Worm (Caenorhabditis elegans) whole organism, young adult: Measurements from ENCODE around the gene K03H1.12.

Source experiments
- B0035.1 ChIP-seq: sonication (generic microtip); optimal IDR thresholded peaks from 2 replicates; lab custom pipeline; 2016; ENCODE audit warnings: missing genetic modification characterization, mild to moderate bottlenecking, missing compliant biosample characterization, missing genotype, missing genetic modification reagents
- F10E7.11 ChIP-seq: sonication (generic microtip); optimal IDR thresholded peaks from 2 replicates; lab custom pipeline; 2017; ENCODE audit warnings: mild to moderate bottlenecking, missing genetic modification characterization, moderate library complexity, missing compliant biosample characterization
- F57C9.4 ChIP-seq: sonication (generic microtip); optimal IDR thresholded peaks from 2 replicates; lab custom pipeline; 2017; ENCODE audit warnings: mild to moderate bottlenecking, missing genetic modification characterization, missing compliant biosample characterization
- K12H6.12 ChIP-seq: fragments of 200-800 bp; sonication (Bioruptor generic); optimal IDR thresholded peaks from 2 replicates; lab custom pipeline; 2018; ENCODE audit warnings: mild to moderate bottlenecking, missing genetic modification characterization, missing compliant biosample characterization
- T07F8.4 ChIP-seq: sonication (generic microtip); optimal IDR thresholded peaks from 2 replicates; lab custom pipeline; 2016; ENCODE audit warnings: mild to moderate bottlenecking, missing genetic modification characterization, moderate library complexity, missing compliant biosample characterization
- T26A5.8 ChIP-seq: sonication (generic microtip); optimal IDR thresholded peaks from 2 replicates; lab custom pipeline; 2016; ENCODE audit warnings: missing genetic modification characterization, missing compliant biosample characterization
- akir-1 ChIP-seq: fragments of 200-800 bp; sonication (Bioruptor generic); optimal IDR thresholded peaks from 2 replicates; lab custom pipeline; 2018; ENCODE audit warnings: mild to moderate bottlenecking, missing genetic modification characterization, moderate library complexity, missing compliant biosample characterization
- ama-1 ChIP-seq, 3 experiments: fragments of 150-350 bp in 1 of 3; sonication (generic microtip) in 2 of 3; optimal IDR thresholded peaks; 2 replicates each; lab custom pipeline; 2014 to 2018; ENCODE audit warnings: missing biosample characterization in 2 of 3, missing genetic modification characterization in 2 of 3, missing genetic modification reagents in 2 of 3
- attf-6 ChIP-seq: fragments of 200-800 bp; sonication (Bioruptor generic); IDR thresholded peaks from 2 replicates; pipeline ENCODE4 v1.3.6; 2022; ENCODE audit warnings: missing genetic modification reagents, missing genetic modification characterization, missing compliant biosample characterization
- bed-2 ChIP-seq: fragments of 200-800 bp; sonication (Bioruptor generic); IDR thresholded peaks from 2 replicates; pipeline ENCODE4 v1.3.6; 2022; ENCODE audit warnings: missing genetic modification reagents, missing genetic modification characterization, missing compliant biosample characterization
- die-1 ChIP-seq: sonication (generic microtip); optimal IDR thresholded peaks from 2 replicates; lab custom pipeline; 2016; ENCODE audit warnings: missing genotype, mild to moderate bottlenecking, missing genetic modification characterization, missing compliant biosample characterization
- egl-44 ChIP-seq: fragments of 200-800 bp; sonication (Bioruptor generic); IDR thresholded peaks from 2 replicates; pipeline ENCODE4 v1.3.6; 2022; ENCODE audit warnings: missing genetic modification reagents, missing genetic modification characterization, missing compliant biosample characterization
- fkh-3 ChIP-seq: sonication (generic microtip); optimal IDR thresholded peaks from 2 replicates; lab custom pipeline; 2016; ENCODE audit warnings: mild to moderate bottlenecking, missing genetic modification characterization, missing compliant biosample characterization
- gei-17 ChIP-seq: fragments of 200-800 bp; sonication (Bioruptor generic); optimal IDR thresholded peaks from 2 replicates; lab custom pipeline; 2018; ENCODE audit warnings: mild to moderate bottlenecking, missing genetic modification characterization, missing compliant biosample characterization
- hlh-26 ChIP-seq: fragments of 200-800 bp; sonication (Bioruptor generic); conservative IDR thresholded peaks from 2 replicates; pipeline ENCODE4 v1.3.6; 2022; ENCODE audit warnings: missing genetic modification reagents, missing genetic modification characterization, missing compliant biosample characterization
- hmg-20 ChIP-seq: fragments of 200-800 bp; sonication (Bioruptor generic); IDR thresholded peaks from 2 replicates; pipeline ENCODE4 v1.3.6; 2022; ENCODE audit warnings: missing genetic modification reagents, missing genetic modification characterization, missing compliant biosample characterization
- lag-1 ChIP-seq: fragments of 200-800 bp; sonication (Bioruptor generic); IDR thresholded peaks from 2 replicates; pipeline ENCODE4 v1.3.6; 2022; ENCODE audit warnings: missing genetic modification reagents, missing genetic modification characterization, missing compliant biosample characterization
- let-526 ChIP-seq: fragments of 200-800 bp; sonication (Bioruptor generic); IDR thresholded peaks from 2 replicates; pipeline ENCODE4 v1.3.6; 2022; ENCODE audit warnings: missing genetic modification reagents, missing genetic modification characterization, missing compliant biosample characterization
- let-607 ChIP-seq, 2 experiments: fragments of 200-800 bp in 1 of 2; sonication (Bioruptor generic) in 1 of 2; sonication (generic microtip) in 1 of 2; optimal IDR thresholded peaks; 2 replicates each; lab custom pipeline; 2016 to 2018; ENCODE audit warnings: mild to moderate bottlenecking in 2 of 2, missing compliant biosample characterization in 2 of 2, missing genetic modification characterization in 2 of 2, moderate library complexity in 2 of 2, missing genotype in 1 of 2
- lin-26 ChIP-seq: fragments of 200-800 bp; sonication (Bioruptor generic); IDR thresholded peaks from 2 replicates; pipeline ENCODE4 v1.3.6; 2022; ENCODE audit warnings: missing genetic modification reagents, missing genetic modification characterization, missing compliant biosample characterization
- madf-6 ChIP-seq: fragments of 200-800 bp; sonication (Bioruptor generic); IDR thresholded peaks from 2 replicates; pipeline ENCODE4 v1.3.6; 2022; ENCODE audit warnings: missing genetic modification reagents, missing genetic modification characterization, missing compliant biosample characterization
- madf-8 ChIP-seq: fragments of 200-800 bp; sonication (Bioruptor generic); conservative IDR thresholded peaks from 2 replicates; pipeline ENCODE4 v1.3.6; 2022; ENCODE audit warnings: missing genetic modification reagents, missing genetic modification characterization, missing compliant biosample characterization
- mcd-1 ChIP-seq: fragments of 200-800 bp; sonication (Bioruptor generic); IDR thresholded peaks from 2 replicates; pipeline ENCODE4 v1.3.6; 2022; ENCODE audit warnings: missing genetic modification reagents, missing genetic modification characterization, missing compliant biosample characterization
- mel-28 ChIP-seq: sonication (generic microtip); optimal IDR thresholded peaks from 2 replicates; lab custom pipeline; 2016; ENCODE audit warnings: borderline replicate concordance, mild to moderate bottlenecking, missing genetic modification characterization, missing compliant biosample characterization
- mes-4 ChIP-seq: sonication (generic microtip); optimal IDR thresholded peaks from 2 replicates; lab custom pipeline; 2016; ENCODE audit warnings: missing genotype, missing genetic modification characterization, missing compliant biosample characterization
- nhr-120 ChIP-seq: fragments of 200-800 bp; sonication (Bioruptor generic); IDR thresholded peaks from 2 replicates; pipeline ENCODE4 v1.3.6; 2022; ENCODE audit warnings: missing genetic modification characterization, missing compliant biosample characterization
- nhr-27 ChIP-seq: fragments of 200-800 bp; sonication (Bioruptor generic); optimal IDR thresholded peaks from 2 replicates; lab custom pipeline; 2018; ENCODE audit warnings: mild to moderate bottlenecking, missing genetic modification characterization, moderate library complexity, missing compliant biosample characterization
- pbrm-1 ChIP-seq: fragments of 200-800 bp; sonication (Bioruptor generic); IDR thresholded peaks from 2 replicates; pipeline ENCODE4 v1.3.6; 2022; ENCODE audit warnings: missing genetic modification reagents, missing genetic modification characterization, missing compliant biosample characterization
- repo-1 ChIP-seq: sonication (generic microtip); optimal IDR thresholded peaks from 2 replicates; lab custom pipeline; 2017; ENCODE audit warnings: mild to moderate bottlenecking, missing genetic modification characterization, missing compliant biosample characterization
- sdz-38 ChIP-seq: sonication (generic microtip); optimal IDR thresholded peaks from 2 replicates; lab custom pipeline; 2016; ENCODE audit warnings: missing genotype, missing genetic modification characterization, missing compliant biosample characterization
- snpc-1.1 ChIP-seq: sonication (generic microtip); optimal IDR thresholded peaks from 2 replicates; lab custom pipeline; 2017; ENCODE audit warnings: missing genetic modification characterization, mild to moderate bottlenecking, missing compliant biosample characterization, antibody characterized with exemption, moderate library complexity, missing genotype, missing genetic modification reagents; ENCODE audit not compliant: insufficient read depth
- snpc-3.4 ChIP-seq: sonication (generic microtip); optimal IDR thresholded peaks from 2 replicates; lab custom pipeline; 2017; ENCODE audit warnings: missing genetic modification characterization, mild to moderate bottlenecking, missing compliant biosample characterization, antibody characterized with exemption, moderate library complexity, missing genotype, missing genetic modification reagents
- somi-1 ChIP-seq: fragments of 200-800 bp; sonication (Bioruptor generic); optimal IDR thresholded peaks from 2 replicates; lab custom pipeline; 2018; ENCODE audit warnings: mild to moderate bottlenecking, missing genetic modification characterization, missing compliant biosample characterization
- sptf-2 ChIP-seq: fragments of 200-800 bp; sonication (Bioruptor generic); optimal IDR thresholded peaks from 2 replicates; lab custom pipeline; 2018; ENCODE audit warnings: mild to moderate bottlenecking, missing genetic modification characterization, missing compliant biosample characterization
- tlf-1 ChIP-seq: fragments of 200-800 bp; sonication (Bioruptor generic); optimal IDR thresholded peaks from 2 replicates; lab custom pipeline; 2018; ENCODE audit warnings: mild to moderate bottlenecking, missing genetic modification characterization, missing compliant biosample characterization
- unc-62 ChIP-seq: fragments of 150-350 bp; optimal IDR thresholded peaks from 2 replicates; lab custom pipeline; 2014; ENCODE audit warnings: missing biosample characterization, missing genetic modification reagents, missing genetic modification characterization
- xnd-1 ChIP-seq: sonication (generic microtip); optimal IDR thresholded peaks from 2 replicates; lab custom pipeline; 2016; ENCODE audit warnings: missing genotype, missing genetic modification reagents, missing genetic modification characterization, missing compliant biosample characterization
- ztf-3 ChIP-seq: fragments of 200-800 bp; sonication (Bioruptor generic); optimal IDR thresholded peaks from 2 replicates; lab custom pipeline; 2018; ENCODE audit warnings: mild to moderate bottlenecking, missing genetic modification characterization, missing compliant biosample characterization

Gene K03H1.12

DNA sequence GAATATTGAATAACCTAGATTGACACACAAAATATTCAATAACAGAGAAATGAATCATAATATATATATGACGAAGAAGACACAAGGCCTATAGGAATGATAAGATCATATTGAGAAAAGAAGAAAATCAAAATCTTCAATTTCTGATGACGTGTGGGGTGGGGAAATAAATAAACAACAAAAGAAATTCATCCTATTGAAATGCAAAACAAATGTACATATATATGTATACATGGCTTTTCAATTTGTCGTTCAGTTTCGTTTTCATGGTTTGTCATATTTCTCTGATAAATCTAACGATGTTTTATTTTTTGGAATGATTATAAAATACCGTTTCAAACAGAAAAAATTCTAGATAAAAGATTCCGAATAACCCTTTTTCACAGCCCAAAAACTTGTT lies 14.8 kb upstream of the K03H1.12 start, which contains the start of gene ttr-3:
ttr-3 (minus strand) TSS at position 101 of the 400 bp plus-strand sequence.
- TF ChIP-seq B0035.1 (no peak), mes-4 (no peak), K12H6.12 (tag; lab: Kevin White, UChicago) (no peak), T07F8.4 (tag; lab: Kevin White, UChicago) (no peak), madf-6 (GFP tag; lab: Robert Waterston, UW) (no peak), mcd-1 (GFP tag; lab: Robert Waterston, UW) (no peak), unc-62 (GFP tag; lab: Kevin White, UChicago) (no peak), bed-2 (GFP tag; lab: Robert Waterston, UW) (no peak), repo-1 (tag; lab: Kevin White, UChicago) (no peak), akir-1 (GFP tag; lab: Kevin White, UChicago) (no peak), T26A5.8 (tag; lab: Kevin White, UChicago) (no peak), xnd-1 (no peak), sdz-38 (tag; lab: Kevin White, UChicago) (no peak), lin-26 (GFP tag; lab: Robert Waterston, UW) (no peak), hlh-26 (no peak), ztf-3 (GFP tag; lab: Kevin White, UChicago) (no peak), pbrm-1 (no peak), snpc-1.1 (tag; lab: Kevin White, UChicago) (no peak), F10E7.11 (tag; lab: Kevin White, UChicago) (no peak)
- TF ChIP-seq, all 124 proteins: peak for 0

- TF ChIP-seq gei-17 (GFP tag; lab: Kevin White, UChicago) (no peak), lag-1 (GFP tag; lab: Robert Waterston, UW) (no peak), tlf-1 (GFP tag; lab: Kevin White, UChicago) (no peak), F57C9.4 (tag; lab: Kevin White, UChicago) (no peak), sptf-2 (no peak), egl-44 (GFP tag; lab: Robert Waterston, UW) (no peak), madf-8 (GFP tag; lab: Robert Waterston, UW) (no peak), somi-1 (GFP tag; lab: Kevin White, UChicago) (no peak), hlh-26 (no peak), snpc-3.4 (no peak), die-1 (tag; lab: Kevin White, UChicago) (no peak), attf-6 (GFP tag; lab: Robert Waterston, UW) (no peak), mel-28 (tag; lab: Kevin White, UChicago) (no peak), nhr-120 (no peak), nhr-27 (tag; lab: Kevin White, UChicago) (no peak), K12H6.12 (tag; lab: Kevin White, UChicago) (no peak), let-526 (GFP tag; lab: Robert Waterston, UW) (no peak), hmg-20 (GFP tag; lab: Robert Waterston, UW) (no peak), let-607 (tag; optimal IDR thresholded peaks at IDR 0.05; lab: Kevin White, UChicago) (no peak)
Measured at ce11 chrIII:9927378-9927777, 14.0 kb upstream of the K03H1.12 start, which contains the start of gene ttr-2. ttr-2 (plus strand) TSS chrIII:9927769.

DNA sequence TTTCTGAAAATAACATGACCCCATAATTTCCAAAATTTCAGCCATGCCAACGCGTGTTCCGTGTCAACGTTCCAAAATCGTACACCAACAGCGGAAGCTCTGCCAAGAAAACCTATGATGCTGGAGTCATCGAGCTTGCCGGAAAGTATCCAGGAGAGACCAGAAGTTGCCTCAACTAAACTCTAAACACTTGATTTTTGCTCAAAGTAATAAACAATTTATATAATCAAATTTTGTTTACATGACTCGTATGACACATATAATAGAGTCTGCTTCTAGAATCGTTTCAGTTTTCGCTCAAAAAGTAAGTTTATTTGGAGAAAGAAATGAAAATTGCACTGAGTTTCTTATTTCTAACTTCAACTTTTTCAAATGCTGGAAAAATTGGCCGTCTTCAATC lies 12.6 kb upstream of the K03H1.12 start, which contains the start of gene ttr-1:
ttr-1 (plus strand) TSS at position 301 of the 400 bp plus-strand sequence.
- TF ChIP-seq ama-1 (optimal IDR thresholded peaks at IDR 0.05; lab: Kevin White, UChicago) (peak; percentile 48), ama-1 (GFP tag; optimal IDR thresholded peaks at IDR 0.05; lab: Kevin White, UChicago) (no peak), fkh-3 (tag; lab: Kevin White, UChicago) (no peak)
